Worm (Caenorhabditis elegans) whole organism, early embryonic: Measurements from ENCODE around the gene C08B6.8.

Experiments used
- B0310.2 ChIP-seq: sonication (generic microtip); optimal IDR thresholded peaks from 2 replicates; lab custom pipeline; 2016; ENCODE audit warnings: mild to moderate bottlenecking, missing genetic modification characterization, missing compliant biosample characterization
- F13C5.2 ChIP-seq: sonication (generic microtip); optimal IDR thresholded peaks from 2 replicates; lab custom pipeline; 2017; ENCODE audit warnings: mild to moderate bottlenecking, missing genetic modification characterization, inconsistent platforms, missing compliant biosample characterization
- aly-1 ChIP-seq: sonication (generic microtip); optimal IDR thresholded peaks from 2 replicates; lab custom pipeline; 2016; ENCODE audit warnings: missing genetic modification characterization, missing compliant biosample characterization
- ama-1 ChIP-seq: fragments of 150-350 bp; optimal IDR thresholded peaks from 2 replicates; lab custom pipeline; 2014
- ceh-13 ChIP-seq: fragments of 200-800 bp; sonication (Bioruptor generic); optimal IDR thresholded peaks from 2 replicates; lab custom pipeline; 2018; ENCODE audit warnings: mild to moderate bottlenecking, missing genetic modification characterization, missing compliant biosample characterization
- ceh-36 ChIP-seq: sonication (generic microtip); optimal IDR thresholded peaks from 2 replicates; lab custom pipeline; 2016; ENCODE audit warnings: missing genetic modification characterization, inconsistent platforms, missing compliant biosample characterization
- ets-7 ChIP-seq: sonication (generic microtip); optimal IDR thresholded peaks from 2 replicates; lab custom pipeline; 2016; ENCODE audit warnings: missing genotype, missing genetic modification characterization, missing compliant biosample characterization
- flt-1 ChIP-seq: fragments of 200-800 bp; sonication (Bioruptor generic); IDR thresholded peaks from 2 replicates; pipeline ENCODE4 v1.3.6; 2022; ENCODE audit warnings: missing genetic modification characterization, missing compliant biosample characterization
- hmbx-1 ChIP-seq: sonication (generic microtip); optimal IDR thresholded peaks from 2 replicates; lab custom pipeline; 2016; ENCODE audit warnings: mild to moderate bottlenecking, missing genetic modification characterization, missing compliant biosample characterization
- hmg-4 ChIP-seq: fragments of 200-800 bp; sonication (Bioruptor generic); optimal IDR thresholded peaks from 2 replicates; lab custom pipeline; 2018; ENCODE audit warnings: mild to moderate bottlenecking, missing genetic modification characterization, missing compliant biosample characterization
- hnd-1 ChIP-seq: sonication (generic microtip); optimal IDR thresholded peaks from 2 replicates; lab custom pipeline; 2016; ENCODE audit warnings: missing genetic modification characterization, missing compliant biosample characterization
- pes-1 ChIP-seq: fragments of 200-800 bp; sonication (Bioruptor generic); IDR thresholded peaks from 2 replicates; pipeline ENCODE4 v1.3.6; 2022; ENCODE audit warnings: missing genetic modification reagents, missing genetic modification characterization, missing compliant biosample characterization
- scrt-1 ChIP-seq: fragments of 200-800 bp; sonication (Bioruptor generic); IDR thresholded peaks from 2 replicates; pipeline ENCODE4 v1.3.6; 2022; ENCODE audit warnings: missing genetic modification characterization, missing compliant biosample characterization
- sea-1 ChIP-seq: fragments of 200-800 bp; sonication (Bioruptor generic); conservative IDR thresholded peaks from 2 replicates; pipeline ENCODE4 v1.3.6; 2022; ENCODE audit warnings: missing genetic modification characterization, missing compliant biosample characterization
- tbx-11 ChIP-seq: fragments of 200-800 bp; sonication (Bioruptor generic); IDR thresholded peaks from 2 replicates; pipeline ENCODE4 v1.3.6; 2022; ENCODE audit warnings: missing genetic modification characterization, missing compliant biosample characterization
- tbx-37 ChIP-seq: fragments of 200-800 bp; sonication (Bioruptor generic); conservative IDR thresholded peaks from 2 replicates; pipeline ENCODE4 v1.3.6; 2022; ENCODE audit warnings: missing genetic modification reagents, missing genetic modification characterization, missing compliant biosample characterization
- tra-4 ChIP-seq: sonication (generic microtip); optimal IDR thresholded peaks from 2 replicates; lab custom pipeline; 2017; ENCODE audit warnings: missing genetic modification characterization, missing compliant biosample characterization

Gene C08B6.8

DNA sequence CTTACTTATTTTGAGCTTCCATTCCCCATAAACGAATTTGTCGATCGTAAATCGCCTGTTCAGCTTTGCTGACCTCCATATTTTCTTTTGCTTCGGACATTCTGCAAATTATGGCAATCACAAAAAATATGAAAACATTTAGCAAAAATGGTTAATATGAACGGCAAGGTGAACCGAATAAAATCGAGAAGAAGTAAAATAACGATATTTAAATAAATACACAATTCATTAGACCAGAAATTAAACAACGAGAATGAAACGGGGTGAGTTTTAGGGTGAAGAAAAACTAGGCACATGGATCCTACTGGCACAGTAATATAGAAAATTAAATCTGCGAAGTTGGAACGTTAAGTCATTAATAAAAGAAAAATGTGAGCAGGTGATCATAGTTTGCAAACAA lies 4.2 kb upstream of the C08B6.8 start, which contains the start of gene aos-1:
aos-1 (minus strand) TSS at position 101 of the 400 bp plus-strand sequence.
- TF ChIP-seq ceh-36 (tag; lab: Kevin White, UChicago) (no peak), tra-4 (tag; lab: Kevin White, UChicago) (no peak), tbx-37 (GFP tag; lab: Robert Waterston, UW) (no peak), hmg-4 (GFP tag; lab: Kevin White, UChicago) (no peak), tbx-11 (GFP tag; lab: Robert Waterston, UW) (no peak), ama-1 (no peak), sea-1 (GFP tag; lab: Robert Waterston, UW) (no peak), hnd-1 (no peak), ets-7 (tag; lab: Kevin White, UChicago) (no peak), aly-1 (tag; lab: Kevin White, UChicago) (no peak), F13C5.2 (no peak), hmbx-1 (no peak), scrt-1 (GFP tag; lab: Robert Waterston, UW) (no peak), pes-1 (no peak), ceh-13 (GFP tag; lab: Kevin White, UChicago) (no peak), flt-1 (GFP tag; lab: Robert Waterston, UW) (no peak), B0310.2 (no peak)

ce11 chrV:10133277-10133676 lies 1.2 kb upstream of the C08B6.8 start:
- TF ChIP-seq flt-1 (GFP tag; lab: Robert Waterston, UW) (no peak), aly-1 (tag; lab: Kevin White, UChicago) (no peak), pes-1 (no peak), hnd-1 (no peak), hmg-4 (GFP tag; lab: Kevin White, UChicago) (no peak), ceh-36 (tag; lab: Kevin White, UChicago) (no peak), B0310.2 (no peak), tbx-11 (GFP tag; lab: Robert Waterston, UW) (no peak), hmbx-1 (no peak), tbx-37 (GFP tag; lab: Robert Waterston, UW) (no peak), ceh-13 (GFP tag; lab: Kevin White, UChicago) (no peak), sea-1 (GFP tag; lab: Robert Waterston, UW) (no peak), F13C5.2 (no peak), ama-1 (no peak), scrt-1 (GFP tag; lab: Robert Waterston, UW) (no peak)

- no peak for TF ChIP-seq ama-1
- TF ChIP-seq scrt-1 (GFP tag; lab: Robert Waterston, UW): no peak
- no peak for TF ChIP-seq B0310.2
Observed at ce11 chrV:10145653-10146052, 11.2 kb downstream of the C08B6.8 start, which contains the start of gene C51E3.9. Gene C51E3.9, plus strand, starts transcription at chrV:10145953.

- TF ChIP-seq hnd-1 (no peak), ets-7 (tag; lab: Kevin White, UChicago) (no peak), tbx-11 (GFP tag; lab: Robert Waterston, UW) (no peak), flt-1 (GFP tag; lab: Robert Waterston, UW) (no peak), ceh-13 (GFP tag; lab: Kevin White, UChicago) (no peak), hmg-4 (GFP tag; lab: Kevin White, UChicago) (no peak), ama-1 (no peak)
Observed at ce11 chrV:10146787-10147186, 12.3 kb downstream of the C08B6.8 start.

DNA sequence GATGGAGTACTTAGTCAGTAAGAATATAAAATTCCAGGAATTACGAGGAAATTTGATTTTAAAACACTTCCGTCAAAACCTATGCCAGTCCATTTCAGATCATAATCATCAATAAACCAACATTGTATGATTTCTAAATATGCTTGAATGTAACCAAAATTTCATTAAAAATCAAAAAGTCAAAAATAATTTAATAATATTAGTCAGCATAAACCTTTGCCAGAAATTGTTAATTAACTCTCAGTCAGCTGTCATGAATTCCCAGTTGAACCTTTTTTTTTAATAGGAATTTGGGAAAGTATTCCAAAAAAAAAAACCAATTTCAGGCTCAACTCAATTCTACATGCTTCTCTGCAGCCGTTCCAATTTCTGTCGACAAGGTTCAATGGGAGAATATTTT lies 13.9 kb downstream of the C08B6.8 start, which contains the start of gene srsx-26:
srsx-26 (plus strand) TSS at position 301 of the 400 bp plus-strand sequence.
- TF ChIP-seq tra-4 (tag; lab: Kevin White, UChicago) (no peak), F13C5.2 (no peak), aly-1 (tag; lab: Kevin White, UChicago) (no peak), scrt-1 (GFP tag; lab: Robert Waterston, UW) (no peak), ceh-36 (tag; lab: Kevin White, UChicago) (no peak), ama-1 (no peak), tbx-11 (GFP tag; lab: Robert Waterston, UW) (no peak), ets-7 (tag; lab: Kevin White, UChicago) (no peak), sea-1 (GFP tag; lab: Robert Waterston, UW) (no peak), ceh-13 (GFP tag; lab: Kevin White, UChicago) (no peak), hmbx-1 (no peak), pes-1 (no peak), B0310.2 (no peak), tbx-37 (GFP tag; lab: Robert Waterston, UW) (no peak), hnd-1 (no peak), hmg-4 (GFP tag; lab: Kevin White, UChicago) (no peak), flt-1 (GFP tag; lab: Robert Waterston, UW) (no peak)

- TF ChIP-seq ceh-36 (tag; lab: Kevin White, UChicago): no peak
Observed at ce11 chrV:10149728-10150127, 15.3 kb downstream of the C08B6.8 start, which contains the start of gene srsx-27. Gene srsx-27, plus strand, starts transcription at chrV:10150028.

ce11 chrV:10152278-10152677 lies 17.8 kb downstream of the C08B6.8 start, which contains the start of gene srsx-28:
Gene srsx-28, plus strand, starts transcription at chrV:10152578.
- TF ChIP-seq flt-1 (GFP tag; lab: Robert Waterston, UW) (no peak), hmbx-1 (no peak), ceh-13 (GFP tag; lab: Kevin White, UChicago) (no peak), pes-1 (no peak), F13C5.2 (no peak), ceh-36 (tag; lab: Kevin White, UChicago) (no peak), tra-4 (tag; lab: Kevin White, UChicago) (no peak), ets-7 (tag; lab: Kevin White, UChicago) (no peak), tbx-37 (GFP tag; lab: Robert Waterston, UW) (no peak), scrt-1 (GFP tag; lab: Robert Waterston, UW) (no peak), hmg-4 (GFP tag; lab: Kevin White, UChicago) (no peak), ama-1 (no peak), aly-1 (tag; lab: Kevin White, UChicago) (no peak), sea-1 (GFP tag; lab: Robert Waterston, UW) (no peak)

DNA sequence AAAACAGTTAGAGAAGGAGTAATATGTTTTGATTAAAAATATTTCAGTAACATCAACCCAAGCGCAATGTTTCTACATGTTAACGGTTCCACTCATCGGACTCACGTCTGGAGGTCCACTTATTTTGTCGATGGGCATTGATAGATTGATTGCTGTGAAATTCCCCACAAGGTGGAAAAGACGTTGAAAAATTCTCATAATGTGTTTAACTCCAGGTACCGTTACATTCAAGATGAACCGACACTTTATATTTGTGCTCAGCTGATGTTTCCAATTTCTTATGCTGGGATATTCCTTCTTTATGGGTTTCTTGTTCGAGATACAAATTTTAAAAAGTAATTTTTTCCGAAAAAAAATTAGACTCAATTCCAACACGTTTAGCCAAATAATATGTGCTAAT lies 18.6 kb downstream of the C08B6.8 start:
- no peak for TF ChIP-seq ama-1
- no peak for TF ChIP-seq flt-1 (GFP tag; lab: Robert Waterston, UW)
- no peak for TF ChIP-seq hmbx-1
- no peak for TF ChIP-seq tbx-11 (GFP tag; lab: Robert Waterston, UW)
- no peak for TF ChIP-seq aly-1 (tag; lab: Kevin White, UChicago)
- no peak for TF ChIP-seq ceh-36 (tag; lab: Kevin White, UChicago)
- no peak for TF ChIP-seq pes-1
- no peak for TF ChIP-seq tra-4 (tag; lab: Kevin White, UChicago)
- no peak for TF ChIP-seq tbx-37 (GFP tag; lab: Robert Waterston, UW)
- no peak for TF ChIP-seq hmg-4 (GFP tag; lab: Kevin White, UChicago)
- TF ChIP-seq scrt-1 (GFP tag; lab: Robert Waterston, UW): no peak
- no peak for TF ChIP-seq hnd-1
- TF ChIP-seq B0310.2: no peak
- TF ChIP-seq sea-1 (GFP tag; lab: Robert Waterston, UW): no peak
- no peak for TF ChIP-seq ets-7 (tag; lab: Kevin White, UChicago)
- TF ChIP-seq F13C5.2: no peak
- no peak for TF ChIP-seq ceh-13 (GFP tag; lab: Kevin White, UChicago)
